Worm (Caenorhabditis elegans) whole organism, L4 larva: ENCODE data around the gene Y39B6A.1.

Experiments used
- aha-1 ChIP-seq: fragments of 150-350 bp; peaks from one replicate; lab custom pipeline; 2014; ENCODE audit warnings: missing biosample characterization, missing genetic modification characterization
- ces-1 ChIP-seq: fragments of 150-350 bp; sonication (generic microtip); optimal IDR thresholded peaks from 4 replicates; lab custom pipeline; 2014; ENCODE audit warnings: missing biosample characterization, missing genetic modification reagents, missing genetic modification characterization
- dpl-1 ChIP-seq: fragments of 150-350 bp; optimal IDR thresholded peaks from 2 replicates; lab custom pipeline; 2014; ENCODE audit warnings: missing biosample characterization, missing genetic modification reagents, missing genetic modification characterization
- egl-43 ChIP-seq: fragments of 200-800 bp; sonication (Bioruptor generic); IDR thresholded peaks from 2 replicates; pipeline ENCODE4 v1.3.6; 2022; ENCODE audit warnings: missing genetic modification reagents, missing genetic modification characterization, missing compliant biosample characterization
- gei-8 ChIP-seq: fragments of 200-800 bp; sonication (Bioruptor generic); optimal IDR thresholded peaks from 2 replicates; lab custom pipeline; 2018; ENCODE audit warnings: mild to moderate bottlenecking, missing genetic modification characterization, missing compliant biosample characterization
- hlh-30 ChIP-seq: sonication (generic microtip); optimal IDR thresholded peaks from 2 replicates; lab custom pipeline; 2017; ENCODE audit warnings: antibody characterized with exemption, mild to moderate bottlenecking, missing genetic modification characterization, missing compliant biosample characterization; ENCODE audit not compliant: insufficient read depth
- lim-7 ChIP-seq: fragments of 200-800 bp; sonication (Bioruptor generic); IDR thresholded peaks from 2 replicates; pipeline ENCODE4 v1.3.6; 2022; ENCODE audit warnings: missing genetic modification characterization, missing compliant biosample characterization
- nhr-11 ChIP-seq: fragments of 150-350 bp; optimal IDR thresholded peaks from 2 replicates; lab custom pipeline; 2014; ENCODE audit warnings: missing biosample characterization, missing genetic modification characterization
- nhr-111 ChIP-seq: fragments of 200-800 bp; sonication (Bioruptor generic); optimal IDR thresholded peaks from 2 replicates; lab custom pipeline; 2018; ENCODE audit warnings: mild to moderate bottlenecking, missing genetic modification characterization, missing compliant biosample characterization
- nhr-237 ChIP-seq: sonication (generic microtip); optimal IDR thresholded peaks from 2 replicates; lab custom pipeline; 2017; ENCODE audit warnings: missing biosample characterization, missing genetic modification characterization
- nhr-6 ChIP-seq: fragments of 150-350 bp; optimal IDR thresholded peaks from 2 replicates; lab custom pipeline; 2014; ENCODE audit warnings: missing biosample characterization, missing genetic modification characterization
- pha-4 ChIP-seq, 2 experiments: fragments of 150-350 bp in 1 of 2; fragments of 200-800 bp in 1 of 2; sonication (Bioruptor generic) in 1 of 2; IDR thresholded peaks in 1 of 2; optimal IDR thresholded peaks in 1 of 2; 2 replicates each; pipeline versions ENCODE4 v1.3.6 to Lab custom; 2014 to 2022; ENCODE audit warnings: missing genetic modification characterization in 2 of 2, missing genetic modification reagents in 2 of 2, missing biosample characterization in 1 of 2, missing compliant biosample characterization in 1 of 2
- tag-97 ChIP-seq: fragments of 200-800 bp; sonication (Bioruptor generic); IDR thresholded peaks from 2 replicates; pipeline ENCODE4 v1.3.6; 2022; ENCODE audit warnings: missing genetic modification characterization, missing compliant biosample characterization
- unc-62 ChIP-seq, 3 experiments: fragments of 150-350 bp in 1 of 3; sonication (generic microtip); optimal IDR thresholded peaks in 2 of 3; peaks in 1 of 3; 1 replicate in 1 of 3; 2 replicates in 2 of 3; lab custom pipeline; 2014 to 2017; ENCODE audit warnings: missing biosample characterization in 3 of 3, missing genetic modification characterization in 3 of 3, missing genetic modification reagents in 3 of 3, missing genotype in 1 of 3

- TF ChIP-seq nhr-11 (tag; lab: Kevin White, UChicago) (no peak), dpl-1 (GFP tag; lab: Kevin White, UChicago) (no peak), nhr-6 (tag; lab: Kevin White, UChicago) (no peak), hlh-30 (tag; lab: Kevin White, UChicago) (no peak), ces-1 (no peak), lim-7 (GFP tag; lab: Robert Waterston, UW) (no peak), egl-43 (GFP tag; lab: Robert Waterston, UW) (no peak), pha-4 (GFP tag; IDR thresholded peaks at IDR 0.05; lab: Robert Waterston, UW) (no peak), pha-4 (tag; optimal IDR thresholded peaks at IDR 0.05; lab: Kevin White, UChicago) (no peak), nhr-111 (GFP tag; lab: Kevin White, UChicago) (no peak), tag-97 (no peak), gei-8 (GFP tag; lab: Kevin White, UChicago) (no peak), aha-1 (no peak), nhr-237 (tag; lab: Kevin White, UChicago) (no peak), unc-62 (GFP tag; optimal IDR thresholded peaks at IDR 0.05 in 1 of 2; lab: Kevin White, UChicago) (no peak), unc-62 (tag; optimal IDR thresholded peaks at IDR 0.05; lab: Kevin White, UChicago) (no peak)
Observed at ce11 chrV:19153806-19154205, 49.6 kb downstream of the Y39B6A.1 start, which contains the start of gene tsp-13.
